Fruit fly (Drosophila melanogaster): Measurements from ENCODE around the gene Roc1a.

Gene Roc1a

dm6 chrX:693911-694310 lies 46.8 kb downstream of the Roc1a start:
- TF ChIP-seq bab1 (GFP tag; optimal IDR thresholded peaks at IDR 0.05) (no peak), CG1620 (GFP tag; optimal IDR thresholded peaks at IDR 0.05) (no peak), CG5204 (GFP tag; optimal IDR thresholded peaks at IDR 0.05) (no peak), CG12768 (GFP tag; optimal IDR thresholded peaks at IDR 0.05) (no peak), Clk (GFP tag; optimal IDR thresholded peaks at IDR 0.05) (no peak)

- TF ChIP-seq cnc (optimal IDR thresholded peaks at IDR 0.05) (no peak), Crg-1 (GFP tag; optimal IDR thresholded peaks at IDR 0.05) (no peak), Hr96 (GFP tag; optimal IDR thresholded peaks at IDR 0.05) (no peak), CG11617 (GFP tag; optimal IDR thresholded peaks at IDR 0.05) (no peak), CG12768 (GFP tag; optimal IDR thresholded peaks at IDR 0.05) (no peak), bab1 (GFP tag; optimal IDR thresholded peaks at IDR 0.05) (no peak), CG7045 (GFP tag; optimal IDR thresholded peaks at IDR 0.05) (no peak), cic (GFP tag; optimal IDR thresholded peaks at IDR 0.05) (no peak), Clk (GFP tag; optimal IDR thresholded peaks at IDR 0.05) (no peak), Mnt (GFP tag; optimal IDR thresholded peaks at IDR 0.05) (no peak), CG1620 (GFP tag; optimal IDR thresholded peaks at IDR 0.05) (no peak), CG33017 (tag; optimal IDR thresholded peaks at IDR 0.05) (no peak), CG5204 (GFP tag; optimal IDR thresholded peaks at IDR 0.05) (no peak), CG14711 (tag; optimal IDR thresholded peaks at IDR 0.05) (no peak)
These were observed 47.2 kb downstream of the Roc1a start for dm6 chrX:694350-694749.

DNA sequence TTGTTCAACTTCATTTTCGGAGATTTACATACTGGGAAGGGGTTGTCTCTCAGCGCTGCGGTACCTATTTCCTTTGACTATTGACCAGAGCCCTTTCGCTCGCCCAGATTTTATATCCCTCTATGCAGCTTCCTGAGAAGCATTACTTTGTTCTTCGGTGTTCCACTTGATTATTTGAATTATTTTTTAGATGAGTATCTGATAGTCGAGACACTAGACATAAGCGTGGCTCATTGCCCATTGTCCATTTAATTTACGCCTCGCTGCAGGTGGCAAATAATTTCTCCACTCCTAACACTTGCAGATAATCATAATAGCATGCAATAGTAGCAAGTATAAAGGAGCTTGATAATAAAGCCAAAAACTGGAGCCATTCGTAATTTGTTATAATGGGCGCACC lies 47.7 kb downstream of the Roc1a start:
- TF ChIP-seq toe (GFP tag; optimal IDR thresholded peaks at IDR 0.05): no peak
- TF ChIP-seq CG14711 (tag; optimal IDR thresholded peaks at IDR 0.05): no peak
- no peak for TF ChIP-seq CG7101 (tag; optimal IDR thresholded peaks at IDR 0.05)
- TF ChIP-seq cic (GFP tag; optimal IDR thresholded peaks at IDR 0.05): no peak
- no peak for TF ChIP-seq tj (GFP tag; optimal IDR thresholded peaks at IDR 0.05)
- no peak for TF ChIP-seq CG1620 (GFP tag; optimal IDR thresholded peaks at IDR 0.05)
- TF ChIP-seq ovo (GFP tag; optimal IDR thresholded peaks at IDR 0.05): no peak

DNA sequence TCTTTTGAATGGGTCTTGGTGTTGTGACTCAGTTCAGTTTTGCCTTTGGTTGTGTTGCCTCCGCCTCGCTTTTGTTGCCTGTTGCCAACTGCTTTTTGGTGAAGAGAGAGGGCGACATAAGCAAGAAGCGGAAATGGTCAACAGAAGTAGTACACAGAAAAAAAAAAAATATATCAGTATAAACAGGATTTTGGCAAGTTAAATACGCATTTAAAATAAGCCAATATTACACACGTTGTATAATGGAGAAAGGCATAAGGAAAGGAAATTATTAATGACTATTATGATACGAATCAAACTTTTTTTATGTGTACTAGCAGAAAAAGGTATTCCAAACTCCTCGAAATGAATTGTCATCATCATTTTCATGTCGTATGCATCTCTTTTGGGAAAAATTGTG lies 49.0 kb downstream of the Roc1a start:
- TF ChIP-seq CG33017 (tag; optimal IDR thresholded peaks at IDR 0.05): no peak
- no peak for TF ChIP-seq cic (GFP tag; optimal IDR thresholded peaks at IDR 0.05)
- no peak for TF ChIP-seq Clk (GFP tag; optimal IDR thresholded peaks at IDR 0.05)

All from whole organism, adult.